Worm (Caenorhabditis elegans): ENCODE results near the gene T05A7.3.

T05A7.3 gene

DNA sequence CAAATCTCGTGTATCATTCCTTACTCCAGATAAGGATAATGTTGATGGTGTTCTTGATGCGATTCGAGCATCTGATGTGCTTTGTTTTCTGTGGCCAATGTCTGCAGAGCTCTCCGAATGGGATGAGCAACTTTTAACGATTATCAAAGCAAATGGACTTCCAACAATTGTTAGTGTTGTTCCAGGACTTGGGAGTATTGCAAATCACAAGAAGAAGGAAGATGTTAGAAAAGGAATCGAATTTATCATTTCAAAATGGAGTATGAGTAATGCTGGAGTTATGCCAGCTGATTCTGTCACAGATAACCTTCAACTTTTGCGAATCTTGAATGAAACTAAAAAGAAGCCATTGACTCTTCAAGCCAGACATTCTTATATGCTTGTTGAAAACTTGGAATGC, 35.2 kb downstream of the T05A7.3 start:
- TF ChIP-seq drap-1 (GFP tag; optimal IDR thresholded peaks at IDR 0.05) (no peak), unc-39 (tag; optimal IDR thresholded peaks at IDR 0.05) (no peak), mls-2 (tag; optimal IDR thresholded peaks at IDR 0.05) (no peak), hlh-1 (tag; optimal IDR thresholded peaks at IDR 0.05) (no peak), nhr-28 (tag; optimal IDR thresholded peaks at IDR 0.05) (no peak), ceh-83 (GFP tag; optimal IDR thresholded peaks at IDR 0.05) (no peak), sptf-1 (tag; optimal IDR thresholded peaks at IDR 0.05) (no peak), elt-1 (tag; optimal IDR thresholded peaks at IDR 0.05; ENCODE audit: borderline replicate concordance, insufficient read depth) (no peak), zip-8 (tag; optimal IDR thresholded peaks at IDR 0.05) (no peak), ceh-43 (GFP tag; optimal IDR thresholded peaks at IDR 0.05) (no peak), nhr-76 (tag; optimal IDR thresholded peaks at IDR 0.05) (no peak), flh-1 (GFP tag; optimal IDR thresholded peaks at IDR 0.05) (no peak), elt-3 (tag; optimal IDR thresholded peaks at IDR 0.05) (no peak), ztf-11 (tag; optimal IDR thresholded peaks at IDR 0.05) (no peak), lsy-2 (tag; optimal IDR thresholded peaks at IDR 0.05) (no peak), unc-62 (GFP tag; optimal IDR thresholded peaks at IDR 0.05) (no peak)

DNA sequence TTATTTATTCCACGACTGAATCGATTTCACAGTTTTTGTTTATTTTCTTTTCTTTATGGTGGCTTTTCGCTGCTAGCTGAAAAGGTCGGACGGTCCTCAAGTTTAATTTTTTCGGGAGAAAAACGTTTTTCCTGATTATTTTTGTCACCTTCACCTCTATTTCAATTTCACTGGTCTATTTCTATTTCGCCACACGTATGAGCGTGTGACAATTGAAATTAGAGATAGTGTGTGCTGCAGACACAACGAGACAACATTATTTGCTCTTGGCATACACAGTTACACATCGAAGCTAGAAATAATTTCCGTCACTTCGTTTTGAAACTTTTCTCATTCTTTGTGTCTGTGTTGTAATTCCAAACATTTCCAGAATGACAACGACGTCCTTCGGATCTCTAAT, 40.1 kb downstream of the T05A7.3 start, which contains the start of gene F41C3.8:
TSS of gene F41C3.8 (plus strand) at position 371 of the 400 bp plus-strand sequence.
- no peak for TF ChIP-seq unc-39 (tag; optimal IDR thresholded peaks at IDR 0.05)

Measured in whole organism, mixed stage, embryonic.